Worm (Caenorhabditis elegans) whole organism, L4/young adult: ENCODE measurements around the gene C53C11.1.

Experiments used
- W03F9.2 ChIP-seq: fragments of 150-350 bp; optimal IDR thresholded peaks from 2 replicates; lab custom pipeline; 2014; ENCODE audit warnings: missing biosample characterization, missing genetic modification characterization
- him-1 ChIP-seq: sonication (generic microtip); optimal IDR thresholded peaks from 2 replicates; lab custom pipeline; 2016; ENCODE audit warnings: missing genotype, missing genetic modification reagents, missing genetic modification characterization, missing compliant biosample characterization

ce11 chrX:17336354-17336753 is 4.2 kb upstream of the C53C11.1 start, which contains the start of gene C53C11.2:
- no peak for TF ChIP-seq him-1
- TF ChIP-seq W03F9.2, result no peak
